Fruit fly (Drosophila melanogaster) Kc167 (cell line): ENCODE measurements around the gene HP1c.

Source experiments
- Myc ChIP-seq: fragments of >200 bp; optimal IDR thresholded peaks from 2 replicates; lab custom pipeline; 2017; ENCODE audit warnings: missing external identifiers
- Sin3A ChIP-seq: fragments of >200 bp; optimal IDR thresholded peaks from 2 replicates; lab custom pipeline; 2018; ENCODE audit warnings: missing external identifiers
- h ChIP-seq: fragments of >200 bp; optimal IDR thresholded peaks from 3 replicates; lab custom pipeline; 2018; ENCODE audit warnings: missing external identifiers
- psq ChIP-seq: fragments of >200 bp; optimal IDR thresholded peaks from 2 replicates; lab custom pipeline; 2017; ENCODE audit warnings: missing external identifiers

dm6 chr3R:22740930-22741329, 4.5 kb upstream of the HP1c start, which contains the start of the genes Dcr-1 and CG6985:
- TF ChIP-seq Myc (lab: Kevin White, UChicago) (no peak), Sin3A (no peak), psq (lab: Kevin White, UChicago) (no peak), h (lab: Kevin White, UChicago) (no peak)
